Worm (Caenorhabditis elegans): ENCODE measurements around the gene ZK354.2.
"Not testable (repeated sequence)": the region's sequence is repeated elsewhere in the genome, so short reads cannot be mapped to it uniquely, and the experiment has no call there.

The ZK354.2 gene

ce11 chrIV:5303030-5303429 lies 10.2 kb upstream of the ZK354.2 start, which contains the start of gene ZK354.7:
Gene ZK354.7, minus strand, starts transcription at chrIV:5303130.
- no peak for TF ChIP-seq Y22D7AL.16 (tag; optimal IDR thresholded peaks at IDR 0.05)
- TF ChIP-seq ceh-9 (tag; optimal IDR thresholded peaks at IDR 0.05): no peak
- TF ChIP-seq ceh-2 (tag; optimal IDR thresholded peaks at IDR 0.05): no peak
- no peak for TF ChIP-seq ceh-18 (tag; optimal IDR thresholded peaks at IDR 0.05)
- TF ChIP-seq hlh-13 (GFP tag; optimal IDR thresholded peaks at IDR 0.05): no peak
- TF ChIP-seq unc-3 (GFP tag; conservative IDR thresholded peaks at IDR 0.05): no peak
- no peak for TF ChIP-seq unc-3 (tag; optimal IDR thresholded peaks at IDR 0.05)
- TF ChIP-seq ahr-1 (tag; optimal IDR thresholded peaks at IDR 0.05): no peak
- TF ChIP-seq unc-86 (tag; optimal IDR thresholded peaks at IDR 0.05): no peak
- no peak for TF ChIP-seq ceh-34 (tag; optimal IDR thresholded peaks at IDR 0.05)
- no peak for TF ChIP-seq ama-1 (optimal IDR thresholded peaks at IDR 0.05)
- TF ChIP-seq hlh-30 (tag; optimal IDR thresholded peaks at IDR 0.05; ENCODE audit: insufficient read depth): no peak
- TF ChIP-seq C08G9.2 (tag; optimal IDR thresholded peaks at IDR 0.05): no peak

- no peak for TF ChIP-seq ets-4 (tag; optimal IDR thresholded peaks at IDR 0.05)
- no peak for TF ChIP-seq unc-42 (tag; optimal IDR thresholded peaks at IDR 0.05)
- TF ChIP-seq odd-2 (tag; optimal IDR thresholded peaks at IDR 0.05): no peak
- TF ChIP-seq mec-3 (tag; optimal IDR thresholded peaks at IDR 0.05; ENCODE audit: borderline replicate concordance): no peak
- no peak for TF ChIP-seq fax-1 (tag; optimal IDR thresholded peaks at IDR 0.05)
- TF ChIP-seq ceh-24 (tag; optimal IDR thresholded peaks at IDR 0.05): no peak
- TF ChIP-seq ceh-2 (tag; optimal IDR thresholded peaks at IDR 0.05): no peak
- TF ChIP-seq ztf-16 (tag; optimal IDR thresholded peaks at IDR 0.05): no peak
Observed at ce11 chrIV:5306040-5306439, 7.2 kb upstream of the ZK354.2 start, which contains the start of gene ZK354.8. Gene ZK354.8, minus strand, starts transcription at chrIV:5306140.

- not testable (repeated sequence) for TF ChIP-seq hlh-15, hlh-8, ceh-34 (tag; optimal IDR thresholded peaks at IDR 0.05)
Observed at ce11 chrIV:5308046-5308643, 5.1 kb upstream of the ZK354.2 start, which contains the start of the genes ZK354.9 and msp-58. Gene ZK354.9, minus strand, starts transcription at chrIV:5308146. Gene msp-58, plus strand, starts transcription at chrIV:5308593.

DNA sequence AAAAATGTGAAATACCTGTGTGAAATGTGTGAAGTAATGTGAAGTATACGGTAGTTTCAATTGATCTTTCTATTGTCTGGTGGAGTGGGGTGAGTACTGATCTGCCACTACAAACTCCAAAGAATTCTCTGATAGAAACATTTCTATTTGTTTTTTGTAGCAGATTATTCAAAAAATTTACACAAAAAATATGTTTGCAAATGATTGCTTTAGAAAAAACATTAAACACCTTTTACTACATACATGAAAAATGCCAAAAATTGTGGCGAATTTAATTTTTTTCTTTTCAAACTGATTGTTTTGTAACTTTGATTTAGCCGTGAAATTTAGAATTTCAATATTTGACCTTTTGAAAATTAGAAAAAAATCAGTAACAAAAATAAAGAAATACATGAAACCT lies 3.5 kb upstream of the ZK354.2 start, which contains the start of gene ZK354.3:
Gene ZK354.3 (plus strand): TSS at position 301 of the 400 bp plus-strand sequence.
- TF ChIP-seq sdc-2 (tag; optimal IDR thresholded peaks at IDR 0.05) (no peak), elt-2 (tag; optimal IDR thresholded peaks at IDR 0.05) (no peak), fkh-6 (tag; optimal IDR thresholded peaks at IDR 0.05) (no peak), syd-9 (tag; optimal IDR thresholded peaks at IDR 0.05) (no peak), fax-1 (tag; optimal IDR thresholded peaks at IDR 0.05) (no peak), hlh-6 (tag; optimal IDR thresholded peaks at IDR 0.05) (no peak), ceh-18 (tag; optimal IDR thresholded peaks at IDR 0.05) (no peak), unc-42 (tag; optimal IDR thresholded peaks at IDR 0.05) (no peak), hlh-8 (tag; optimal IDR thresholded peaks at IDR 0.05) (no peak), che-1 (tag; optimal IDR thresholded peaks at IDR 0.05) (no peak), sox-2 (GFP tag; IDR thresholded peaks at IDR 0.05) (no peak), nhr-232 (tag; optimal IDR thresholded peaks at IDR 0.05) (no peak), pros-1 (tag; optimal IDR thresholded peaks at IDR 0.05) (no peak), madf-2 (tag; optimal IDR thresholded peaks at IDR 0.05) (no peak), F13H6.1 (tag; optimal IDR thresholded peaks at IDR 0.05) (no peak), unc-55 (GFP tag; optimal IDR thresholded peaks at IDR 0.05) (no peak), ama-1 (optimal IDR thresholded peaks at IDR 0.05) (no peak), ceh-22 (tag; optimal IDR thresholded peaks at IDR 0.05) (no peak)

DNA sequence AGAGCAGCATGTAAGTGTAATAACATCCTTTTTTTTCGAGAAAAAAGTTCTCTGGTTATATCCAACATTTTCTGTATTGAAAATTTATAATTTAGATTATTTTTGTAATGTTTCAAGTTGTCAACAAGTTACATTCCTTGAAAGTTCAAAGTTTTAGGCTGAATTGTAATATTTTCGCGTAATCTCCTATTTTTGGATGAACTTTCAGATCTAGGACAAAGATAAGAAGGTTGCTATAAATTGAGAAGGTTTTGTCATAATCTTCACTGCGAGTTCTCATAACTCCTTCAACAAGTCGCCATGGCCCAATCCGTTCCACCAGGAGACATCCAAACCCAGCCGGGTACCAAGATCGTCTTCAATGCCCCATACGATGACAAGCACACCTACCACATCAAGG lies 3.0 kb downstream of the ZK354.2 start, which contains the start of gene msp-65:
Gene msp-65 (plus strand): TSS at position 301 of the 400 bp plus-strand sequence.
- TF ChIP-seq hlh-13 (GFP tag; optimal IDR thresholded peaks at IDR 0.05); hlh-6 (tag; optimal IDR thresholded peaks at IDR 0.05); F13H6.1 (tag; optimal IDR thresholded peaks at IDR 0.05): not testable (repeated sequence)
